Worm (Caenorhabditis elegans) whole organism, young adult: ENCODE measurements around the gene K06B4.15.

ENCODE experiments used
- B0261.1 ChIP-seq: sonication (generic microtip); optimal IDR thresholded peaks from 2 replicates; lab custom pipeline; 2016; ENCODE audit warnings: mild to moderate bottlenecking, missing genetic modification characterization, moderate library complexity, missing compliant biosample characterization
- C06A6.2 ChIP-seq: fragments of 200-800 bp; sonication (Bioruptor generic); conservative IDR thresholded peaks from 2 replicates; pipeline ENCODE4 v1.3.6; 2022; ENCODE audit warnings: missing genetic modification characterization, missing compliant biosample characterization
- F10E7.11 ChIP-seq: sonication (generic microtip); optimal IDR thresholded peaks from 2 replicates; lab custom pipeline; 2017; ENCODE audit warnings: mild to moderate bottlenecking, missing genetic modification characterization, moderate library complexity, missing compliant biosample characterization
- F22D6.2 ChIP-seq: sonication (generic microtip); optimal IDR thresholded peaks from 2 replicates; lab custom pipeline; 2016; ENCODE audit warnings: mild to moderate bottlenecking, missing genetic modification characterization, missing compliant biosample characterization
- F23B12.7 ChIP-seq: sonication (generic microtip); optimal IDR thresholded peaks from 2 replicates; lab custom pipeline; 2017; ENCODE audit warnings: missing genetic modification characterization, mild to moderate bottlenecking, missing compliant biosample characterization, antibody characterized with exemption, moderate library complexity; ENCODE audit not compliant: insufficient read depth
- F33H1.4 ChIP-seq: fragments of 200-800 bp; sonication (Bioruptor generic); IDR thresholded peaks from 2 replicates; pipeline ENCODE4 v1.3.6; 2022; ENCODE audit warnings: missing genetic modification reagents, missing genetic modification characterization, missing compliant biosample characterization
- Y53F4B.3 ChIP-seq: fragments of 200-800 bp; sonication (Bioruptor generic); IDR thresholded peaks from 2 replicates; pipeline ENCODE4 v1.3.6; 2022; ENCODE audit warnings: missing genetic modification reagents, missing genetic modification characterization, missing compliant biosample characterization
- Y53G8AR.9 ChIP-seq: fragments of 200-800 bp; sonication (Bioruptor generic); conservative IDR thresholded peaks from 2 replicates; pipeline ENCODE4 v1.3.6; 2022; ENCODE audit warnings: missing genetic modification reagents, missing genetic modification characterization, missing compliant biosample characterization
- ama-1 ChIP-seq, 3 experiments: fragments of 150-350 bp in 1 of 3; sonication (generic microtip) in 2 of 3; optimal IDR thresholded peaks; 2 replicates each; lab custom pipeline; 2014 to 2018; ENCODE audit warnings: missing biosample characterization in 2 of 3, missing genetic modification characterization in 2 of 3, missing genetic modification reagents in 2 of 3
- atf-7 ChIP-seq: sonication (generic microtip); optimal IDR thresholded peaks from 2 replicates; lab custom pipeline; 2017; ENCODE audit warnings: mild to moderate bottlenecking, missing genetic modification characterization, missing compliant biosample characterization
- attf-5 ChIP-seq: fragments of 200-800 bp; sonication (Bioruptor generic); optimal IDR thresholded peaks from 2 replicates; lab custom pipeline; 2018; ENCODE audit warnings: mild to moderate bottlenecking, missing genetic modification characterization, missing compliant biosample characterization
- attf-6 ChIP-seq: fragments of 200-800 bp; sonication (Bioruptor generic); IDR thresholded peaks from 2 replicates; pipeline ENCODE4 v1.3.6; 2022; ENCODE audit warnings: missing genetic modification reagents, missing genetic modification characterization, missing compliant biosample characterization
- cebp-1 ChIP-seq, 2 experiments: fragments of 200-800 bp in 1 of 2; sonication (Bioruptor generic) in 1 of 2; sonication (generic microtip) in 1 of 2; IDR thresholded peaks in 1 of 2; optimal IDR thresholded peaks in 1 of 2; 2 replicates each; pipeline versions ENCODE4 v1.3.6 to Lab custom; 2017 to 2022; ENCODE audit warnings: missing compliant biosample characterization in 2 of 2, missing genetic modification characterization in 2 of 2, mild to moderate bottlenecking in 1 of 2, missing genetic modification reagents in 1 of 2, moderate library complexity in 1 of 2
- cebp-2 ChIP-seq: fragments of 200-800 bp; sonication (Bioruptor generic); IDR thresholded peaks from 2 replicates; pipeline ENCODE4 v1.3.6; 2022; ENCODE audit warnings: missing genetic modification characterization, missing compliant biosample characterization
- ceh-79 ChIP-seq: sonication (generic microtip); optimal IDR thresholded peaks from 2 replicates; lab custom pipeline; 2017; ENCODE audit warnings: mild to moderate bottlenecking, missing genetic modification characterization, missing compliant biosample characterization
- ceh-91 ChIP-seq: fragments of 200-800 bp; sonication (Bioruptor generic); IDR thresholded peaks from 2 replicates; pipeline ENCODE4 v1.3.6; 2022; ENCODE audit warnings: missing genetic modification reagents, missing genetic modification characterization, missing compliant biosample characterization
- dox-1 ChIP-seq: fragments of 200-800 bp; sonication (Bioruptor generic); IDR thresholded peaks from 2 replicates; pipeline ENCODE4 v1.3.6; 2022; ENCODE audit warnings: missing genetic modification reagents, missing genetic modification characterization, missing compliant biosample characterization
- efl-1 ChIP-seq: fragments of 150-350 bp; optimal IDR thresholded peaks from 2 replicates; lab custom pipeline; 2014; ENCODE audit warnings: missing biosample characterization, missing genetic modification reagents, missing genetic modification characterization
- egl-18 ChIP-seq: fragments of 200-800 bp; sonication (Bioruptor generic); IDR thresholded peaks from 2 replicates; pipeline ENCODE4 v1.3.6; 2022; ENCODE audit warnings: missing genetic modification reagents, missing genetic modification characterization, missing compliant biosample characterization
- ets-4 ChIP-seq: fragments of 200-800 bp; sonication (Bioruptor generic); optimal IDR thresholded peaks from 2 replicates; lab custom pipeline; 2018; ENCODE audit warnings: mild to moderate bottlenecking, missing genetic modification characterization, missing compliant biosample characterization
- hlh-12 ChIP-seq: sonication (generic microtip); optimal IDR thresholded peaks from 2 replicates; lab custom pipeline; 2016; ENCODE audit warnings: missing genetic modification characterization, missing compliant biosample characterization
- hmg-1.2 ChIP-seq: fragments of 200-800 bp; sonication (Bioruptor generic); IDR thresholded peaks from 2 replicates; pipeline ENCODE4 v1.3.6; 2022; ENCODE audit warnings: missing genetic modification reagents, missing genetic modification characterization, missing compliant biosample characterization
- lag-1 ChIP-seq: fragments of 200-800 bp; sonication (Bioruptor generic); IDR thresholded peaks from 2 replicates; pipeline ENCODE4 v1.3.6; 2022; ENCODE audit warnings: missing genetic modification reagents, missing genetic modification characterization, missing compliant biosample characterization
- let-607 ChIP-seq, 2 experiments: fragments of 200-800 bp in 1 of 2; sonication (Bioruptor generic) in 1 of 2; sonication (generic microtip) in 1 of 2; optimal IDR thresholded peaks; 2 replicates each; lab custom pipeline; 2016 to 2018; ENCODE audit warnings: mild to moderate bottlenecking in 2 of 2, missing compliant biosample characterization in 2 of 2, missing genetic modification characterization in 2 of 2, moderate library complexity in 2 of 2, missing genotype in 1 of 2
- lir-1 ChIP-seq: fragments of 200-800 bp; sonication (Bioruptor generic); conservative IDR thresholded peaks from 2 replicates; pipeline ENCODE4 v1.3.6; 2022; ENCODE audit warnings: missing genetic modification reagents, missing genetic modification characterization, missing compliant biosample characterization
- madf-10 ChIP-seq: sonication (generic microtip); optimal IDR thresholded peaks from 2 replicates; lab custom pipeline; 2016; ENCODE audit warnings: mild to moderate bottlenecking, missing genetic modification characterization, missing compliant biosample characterization
- madf-8 ChIP-seq: fragments of 200-800 bp; sonication (Bioruptor generic); conservative IDR thresholded peaks from 2 replicates; pipeline ENCODE4 v1.3.6; 2022; ENCODE audit warnings: missing genetic modification reagents, missing genetic modification characterization, missing compliant biosample characterization
- mes-4 ChIP-seq: sonication (generic microtip); optimal IDR thresholded peaks from 2 replicates; lab custom pipeline; 2016; ENCODE audit warnings: missing genotype, missing genetic modification characterization, missing compliant biosample characterization
- mxl-1 ChIP-seq: sonication (generic microtip); optimal IDR thresholded peaks from 2 replicates; lab custom pipeline; 2016; ENCODE audit warnings: missing genetic modification characterization, missing compliant biosample characterization
- nfyb-1 ChIP-seq: fragments of 200-800 bp; sonication (Bioruptor generic); IDR thresholded peaks from 2 replicates; pipeline ENCODE4 v1.3.6; 2022; ENCODE audit warnings: missing genetic modification reagents, missing genetic modification characterization, missing compliant biosample characterization
- nhr-120 ChIP-seq: fragments of 200-800 bp; sonication (Bioruptor generic); IDR thresholded peaks from 2 replicates; pipeline ENCODE4 v1.3.6; 2022; ENCODE audit warnings: missing genetic modification characterization, missing compliant biosample characterization
- nhr-80 ChIP-seq: sonication (generic microtip); optimal IDR thresholded peaks from 2 replicates; lab custom pipeline; 2016; ENCODE audit warnings: missing genetic modification characterization, missing compliant biosample characterization
- pha-4 ChIP-seq: fragments of 150-350 bp; sonication (generic microtip); optimal IDR thresholded peaks from 2 replicates; lab custom pipeline; 2014; ENCODE audit warnings: missing biosample characterization, missing genetic modification reagents, missing genetic modification characterization
- rec-8 ChIP-seq, 2 experiments: sonication (generic microtip); optimal IDR thresholded peaks; 2 replicates each; lab custom pipeline; 2016; ENCODE audit warnings: mild to moderate bottlenecking in 2 of 2, missing genetic modification characterization in 2 of 2, missing genetic modification reagents in 2 of 2, missing genotype in 2 of 2, missing biosample characterization in 1 of 2, missing compliant biosample characterization in 1 of 2, moderate library complexity in 1 of 2
- rpc-1 ChIP-seq, 2 experiments: fragments of 150-350 bp in 1 of 2; sonication (generic microtip) in 1 of 2; optimal IDR thresholded peaks; 2 replicates each; lab custom pipeline; 2014 to 2018; ENCODE audit warnings: missing biosample characterization in 1 of 2, missing genetic modification characterization in 1 of 2, missing genetic modification reagents in 1 of 2, missing genotype in 1 of 2
- sdz-38 ChIP-seq: sonication (generic microtip); optimal IDR thresholded peaks from 2 replicates; lab custom pipeline; 2016; ENCODE audit warnings: missing genotype, missing genetic modification characterization, missing compliant biosample characterization
- snpc-1.3 ChIP-seq: sonication (generic microtip); optimal IDR thresholded peaks from 2 replicates; lab custom pipeline; 2017; ENCODE audit warnings: missing genetic modification characterization, mild to moderate bottlenecking, missing compliant biosample characterization, antibody characterized with exemption, moderate library complexity, missing genotype, missing genetic modification reagents; ENCODE audit not compliant: insufficient read depth
- tbp1 ChIP-seq: fragments of 200-800 bp; sonication (Bioruptor generic); optimal IDR thresholded peaks from 2 replicates; lab custom pipeline; 2018; ENCODE audit warnings: mild to moderate bottlenecking, missing genetic modification characterization, missing compliant biosample characterization
- tlf-1 ChIP-seq: fragments of 200-800 bp; sonication (Bioruptor generic); optimal IDR thresholded peaks from 2 replicates; lab custom pipeline; 2018; ENCODE audit warnings: mild to moderate bottlenecking, missing genetic modification characterization, missing compliant biosample characterization
- zim-3 ChIP-seq: sonication (generic microtip); optimal IDR thresholded peaks from 2 replicates; lab custom pipeline; 2017; ENCODE audit warnings: mild to moderate bottlenecking, missing genetic modification characterization, moderate library complexity, missing compliant biosample characterization
- ztf-22 ChIP-seq: fragments of 200-800 bp; sonication (Bioruptor generic); optimal IDR thresholded peaks from 2 replicates; lab custom pipeline; 2018; ENCODE audit warnings: mild to moderate bottlenecking, missing genetic modification characterization, moderate library complexity, missing compliant biosample characterization
- ztf-25 ChIP-seq: fragments of 200-800 bp; sonication (Bioruptor generic); IDR thresholded peaks from 2 replicates; pipeline ENCODE4 v1.3.6; 2022; ENCODE audit warnings: missing genetic modification reagents, missing genetic modification characterization, missing compliant biosample characterization
- ztf-26 ChIP-seq: sonication (generic microtip); optimal IDR thresholded peaks from 2 replicates; lab custom pipeline; 2017; ENCODE audit warnings: missing genetic modification characterization, missing compliant biosample characterization

The K06B4.15 gene

ce11 chrV:15664053-15664661 lies 6.1 kb upstream of the K06B4.15 start:
- TF ChIP-seq nhr-80 (tag; lab: Kevin White, UChicago): peak; percentile 45
- TF ChIP-seq ztf-26: no peak
- no peak for TF ChIP-seq B0261.1 (tag; lab: Kevin White, UChicago)
- no peak for TF ChIP-seq sdz-38 (tag; lab: Kevin White, UChicago)
- 0 out of 2 replicates have a peak, but pooled peaks have one; percentile 26 for TF ChIP-seq dox-1 (GFP tag; lab: Robert Waterston, UW)
- no peak for TF ChIP-seq F23B12.7 (tag; lab: Kevin White, UChicago)
- peak; percentile 40; the same call in 1 of the 2 replicates for TF ChIP-seq hmg-1.2 (GFP tag; lab: Robert Waterston, UW)
- TF ChIP-seq cebp-1 (GFP tag; IDR thresholded peaks at IDR 0.05; lab: Robert Waterston, UW): no peak
- peak; percentile 70 for TF ChIP-seq cebp-1 (tag; optimal IDR thresholded peaks at IDR 0.05; lab: Kevin White, UChicago)
- peak; percentile 33 for TF ChIP-seq attf-5 (GFP tag; lab: Kevin White, UChicago)

- TF ChIP-seq let-607 (tag; optimal IDR thresholded peaks at IDR 0.05; lab: Kevin White, UChicago) (peak in 1 of 2 experiments; percentile 63), tbp1 (peak; percentile 25), F10E7.11 (no peak), hlh-12 (tag; lab: Kevin White, UChicago) (no peak), ets-4 (no peak), egl-18 (GFP tag; lab: Robert Waterston, UW) (no peak), ztf-22 (GFP tag; lab: Kevin White, UChicago) (peak; percentile 46), lag-1 (GFP tag; lab: Robert Waterston, UW) (no peak), dox-1 (GFP tag; lab: Robert Waterston, UW) (0 out of 2 replicates have a peak, but pooled peaks have one; percentile 49), pha-4 (peak; percentile 72), F22D6.2 (no peak), C06A6.2 (GFP tag; lab: Robert Waterston, UW) (no peak), atf-7 (tag; lab: Kevin White, UChicago) (peak; percentile 64), madf-8 (GFP tag; lab: Robert Waterston, UW) (no peak), tlf-1 (GFP tag; lab: Kevin White, UChicago) (no peak), cebp-1 (GFP tag; IDR thresholded peaks at IDR 0.05; lab: Robert Waterston, UW) (peak; percentile 47; the same call in 1 of the 2 replicates), cebp-1 (tag; optimal IDR thresholded peaks at IDR 0.05; lab: Kevin White, UChicago) (no peak), Y53G8AR.9 (GFP tag; lab: Robert Waterston, UW) (no peak), ceh-79 (no peak), mes-4 (tag; lab: Kevin White, UChicago) (no peak), efl-1 (GFP tag; lab: Kevin White, UChicago) (no peak), rec-8 (tag; optimal IDR thresholded peaks at IDR 0.05; lab: Kevin White, UChicago) (no peak), ztf-25 (GFP tag; lab: Robert Waterston, UW) (no peak), F33H1.4 (GFP tag; lab: Robert Waterston, UW) (no peak), mxl-1 (tag; lab: Kevin White, UChicago) (no peak), madf-10 (tag; lab: Kevin White, UChicago) (no peak), nfyb-1 (GFP tag; lab: Robert Waterston, UW) (0 out of 2 replicates have a peak, but pooled peaks have one; percentile 11), ceh-91 (no peak), hmg-1.2 (GFP tag; lab: Robert Waterston, UW) (no peak), F23B12.7 (tag; lab: Kevin White, UChicago) (no peak), Y53F4B.3 (GFP tag; lab: Robert Waterston, UW) (no peak), ama-1 (optimal IDR thresholded peaks at IDR 0.05; lab: Kevin White, UChicago) (no peak), ama-1 (GFP tag; optimal IDR thresholded peaks at IDR 0.05; lab: Kevin White, UChicago) (no peak), zim-3 (tag; lab: Kevin White, UChicago) (no peak), ztf-26 (no peak), nhr-120 (GFP tag; lab: Robert Waterston, UW) (no peak), attf-6 (GFP tag; lab: Robert Waterston, UW) (no peak), snpc-1.3 (tag; lab: Kevin White, UChicago) (no peak), lir-1 (GFP tag; lab: Robert Waterston, UW) (0 out of 2 replicates have a peak, but pooled peaks have one; percentile 11), cebp-2 (GFP tag; lab: Robert Waterston, UW) (no peak), rpc-1 (optimal IDR thresholded peaks at IDR 0.05; lab: Kevin White, UChicago) (no peak), rpc-1 (tag; optimal IDR thresholded peaks at IDR 0.05; lab: Kevin White, UChicago) (no peak)
These were observed 3.5 kb upstream of the K06B4.15 start for ce11 chrV:15666718-15667117.
